Fruit fly (Drosophila melanogaster): ENCODE results near the gene wts.

The wts gene

DNA sequence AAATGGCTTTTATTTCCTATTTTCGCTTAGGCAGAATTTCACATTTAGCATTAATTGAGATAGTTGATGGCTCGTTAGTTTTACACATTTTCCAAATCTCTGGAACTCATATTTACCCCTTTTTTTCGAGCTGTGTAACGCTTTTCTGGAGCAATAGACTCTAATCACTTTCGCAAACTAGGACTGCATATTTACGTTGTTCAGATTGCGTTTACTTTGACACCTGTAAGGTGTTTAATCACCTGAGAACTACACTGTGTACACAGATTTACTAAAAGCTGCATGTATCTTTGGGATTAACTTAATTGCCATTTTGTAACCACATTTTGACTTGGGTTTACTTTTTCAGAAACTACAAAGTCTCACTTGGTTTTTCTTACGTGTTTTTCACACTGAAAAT is 3.6 kb downstream of the wts start (continued):
- no peak for TF ChIP-seq CG33213 (GFP tag; optimal IDR thresholded peaks at IDR 0.05)
- no peak for TF ChIP-seq CG32532 (GFP tag; IDR thresholded peaks at IDR 0.05)
- TF ChIP-seq CHES-1-like (GFP tag; optimal IDR thresholded peaks at IDR 0.05), result no peak
- no peak for TF ChIP-seq trem (tag; optimal IDR thresholded peaks at IDR 0.05)
- TF ChIP-seq ci (GFP tag; IDR thresholded peaks at IDR 0.05), result peak; percentile 54; the same call in 1 of the 3 replicates
- TF ChIP-seq gcm (GFP tag; optimal IDR thresholded peaks at IDR 0.05), result no peak
- TF ChIP-seq CG1529 (GFP tag; optimal IDR thresholded peaks at IDR 0.05), result no peak
- TF ChIP-seq CG9797 (GFP tag; optimal IDR thresholded peaks at IDR 0.05), result no peak
- TF ChIP-seq Meics (GFP tag; optimal IDR thresholded peaks at IDR 0.05), result peak; percentile 35
- TF ChIP-seq CG10462 (GFP tag; optimal IDR thresholded peaks at IDR 0.05), result no peak
- TF ChIP-seq Hmx (GFP tag; optimal IDR thresholded peaks at IDR 0.05), result no peak
- peak; percentile 61 for TF ChIP-seq Asciz (GFP tag; optimal IDR thresholded peaks at IDR 0.05)
- no peak for TF ChIP-seq Jarid2 (GFP tag; optimal IDR thresholded peaks at IDR 0.05)
- no peak for TF ChIP-seq disco-r (GFP tag; optimal IDR thresholded peaks at IDR 0.05)
- peak; percentile 41 for TF ChIP-seq tio (GFP tag; optimal IDR thresholded peaks at IDR 0.05)
- peak; percentile 30; the same call in 1 of the 3 replicates for TF ChIP-seq CG11456 (GFP tag; IDR thresholded peaks at IDR 0.05)
- peak; percentile 17; the same call in 1 of the 2 replicates for TF ChIP-seq CG31224 (GFP tag; IDR thresholded peaks at IDR 0.05)
- TF ChIP-seq CG17186 (GFP tag; optimal IDR thresholded peaks at IDR 0.05), result no peak
- TF ChIP-seq az2 (GFP tag; optimal IDR thresholded peaks at IDR 0.05), result no peak
- TF ChIP-seq sug (tag; optimal IDR thresholded peaks at IDR 0.05), result no peak
- no peak for TF ChIP-seq Dip2 (GFP tag; IDR thresholded peaks at IDR 0.05)
- TF ChIP-seq CG30020 (tag; optimal IDR thresholded peaks at IDR 0.05), result no peak
- no peak for TF ChIP-seq chm (GFP tag; IDR thresholded peaks at IDR 0.05)
- TF ChIP-seq Dad (GFP tag; optimal IDR thresholded peaks at IDR 0.05), result no peak
- TF ChIP-seq CG7372 (GFP tag; IDR thresholded peaks at IDR 0.05), result 0 out of 2 replicates have a peak, but pooled peaks have one; percentile 12
- TF ChIP-seq CG9215 (GFP tag; IDR thresholded peaks at IDR 0.05), result no peak
- TF ChIP-seq Opbp (GFP tag; IDR thresholded peaks at IDR 0.05; ENCODE audit: partially characterized antibody), result no peak
- no peak for TF ChIP-seq zfh2 (GFP tag; optimal IDR thresholded peaks at IDR 0.05)
- no peak for TF ChIP-seq Abd-B (GFP tag; optimal IDR thresholded peaks at IDR 0.05)
- no peak for TF ChIP-seq Hr3 (GFP tag; optimal IDR thresholded peaks at IDR 0.05)
- TF ChIP-seq nau (GFP tag; optimal IDR thresholded peaks at IDR 0.05), result peak; percentile 2
- TF ChIP-seq ewg (GFP tag; optimal IDR thresholded peaks at IDR 0.05), result no peak
- no peak for TF ChIP-seq CG2202 (tag; optimal IDR thresholded peaks at IDR 0.05)
- TF ChIP-seq CG15514 (GFP tag; optimal IDR thresholded peaks at IDR 0.05), result peak; percentile 34
- TF ChIP-seq CG8089 (GFP tag; optimal IDR thresholded peaks at IDR 0.05), result no peak
- TF ChIP-seq TFAM (GFP tag; optimal IDR thresholded peaks at IDR 0.05), result no peak
- no peak for TF ChIP-seq CG6854 (GFP tag; optimal IDR thresholded peaks at IDR 0.05)
- TF ChIP-seq tll (GFP tag; optimal IDR thresholded peaks at IDR 0.05), result no peak
- no peak for TF ChIP-seq zfh1 (GFP tag; IDR thresholded peaks at IDR 0.05)
- no peak for TF ChIP-seq sim (GFP tag; IDR thresholded peaks at IDR 0.05)
- no peak for TF ChIP-seq bsh (GFP tag; optimal IDR thresholded peaks at IDR 0.05)
- TF ChIP-seq vfl (GFP tag; optimal IDR thresholded peaks at IDR 0.05), result no peak
- TF ChIP-seq tx (GFP tag; optimal IDR thresholded peaks at IDR 0.05), result no peak
- TF ChIP-seq CG6813 (GFP tag; optimal IDR thresholded peaks at IDR 0.05), result peak; percentile 33
- TF ChIP-seq CG11504 (tag; optimal IDR thresholded peaks at IDR 0.05), result peak; percentile 29
- TF ChIP-seq CG3726 (GFP tag; IDR thresholded peaks at IDR 0.05), result no peak
- TF ChIP-seq esg (GFP tag; conservative IDR thresholded peaks at IDR 0.05), result no peak
- TF ChIP-seq vvl (GFP tag; IDR thresholded peaks at IDR 0.05), result no peak
- no peak for TF ChIP-seq CG1792 (GFP tag; optimal IDR thresholded peaks at IDR 0.05)
- no peak for TF ChIP-seq Dref (GFP tag; IDR thresholded peaks at IDR 0.05)
- no peak; the same call in 1 of the 2 replicates for TF ChIP-seq MBD-R2 (GFP tag; IDR thresholded peaks at IDR 0.05)
- peak; percentile 2 for TF ChIP-seq CG4854 (GFP tag; optimal IDR thresholded peaks at IDR 0.05)

All from whole organism, embryonic.